Fruit fly (Drosophila melanogaster): ENCODE measurements around the gene p130CAS.
A peak's percentile ranks its signal among the peaks of the same experiment; 100 is the strongest.

The p130CAS gene

DNA sequence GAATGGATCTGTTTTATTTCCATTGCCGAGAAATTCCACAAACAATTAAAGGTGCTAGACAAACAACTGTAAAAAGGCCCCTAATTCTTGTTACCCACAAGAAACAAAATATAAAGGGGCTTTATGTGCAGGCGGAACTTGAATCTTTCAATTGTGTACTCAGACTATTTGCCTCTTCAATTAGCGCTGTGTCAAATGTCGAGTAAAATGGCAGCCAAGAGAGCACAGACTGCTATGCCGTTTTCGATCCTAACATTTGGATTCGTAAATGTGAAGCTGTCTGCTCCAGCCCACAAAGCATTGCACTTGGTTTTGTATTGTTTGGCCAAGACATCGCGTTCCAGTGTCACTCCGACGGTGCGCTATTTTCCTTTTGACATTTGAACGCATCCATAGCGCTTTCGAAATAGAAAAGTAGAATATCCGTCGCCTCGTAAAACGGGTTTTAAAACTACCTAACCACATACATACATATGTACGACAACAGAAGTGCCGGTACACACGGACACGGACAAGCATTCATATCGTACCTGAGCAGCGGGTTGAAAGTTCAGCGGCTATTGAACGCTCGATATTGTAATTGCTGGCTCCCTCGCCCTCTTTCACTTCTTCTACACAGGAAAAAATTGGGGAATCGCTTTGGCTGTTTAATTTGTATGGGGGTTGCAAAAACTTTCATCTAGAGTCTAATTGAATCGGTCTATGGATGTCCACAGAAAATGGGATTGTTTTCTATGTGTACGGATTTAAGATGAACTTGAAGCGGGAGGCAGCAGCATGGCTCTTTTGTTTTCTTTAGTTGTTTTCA is 13.5 kb downstream of the p130CAS start:
- TF ChIP-seq CG13894 (tag; optimal IDR thresholded peaks at IDR 0.05) (no peak), Atf6 (GFP tag; IDR thresholded peaks at IDR 0.05) (no peak), usp (GFP tag; optimal IDR thresholded peaks at IDR 0.05) (no peak), CG3995 (GFP tag; optimal IDR thresholded peaks at IDR 0.05) (no peak), CG8290 (GFP tag; optimal IDR thresholded peaks at IDR 0.05) (no peak), CG8290 (tag; optimal IDR thresholded peaks at IDR 0.05) (no peak), CG11695 (GFP tag; IDR thresholded peaks at IDR 0.05) (no peak), eyg (GFP tag; optimal IDR thresholded peaks at IDR 0.05) (no peak), unc-4 (GFP tag; IDR thresholded peaks at IDR 0.05; ENCODE audit: partially characterized antibody) (no peak), CG7357 (GFP tag; IDR thresholded peaks at IDR 0.05) (no peak), HmgZ (tag; optimal IDR thresholded peaks at IDR 0.05) (no peak), CG11247 (GFP tag; IDR thresholded peaks at IDR 0.05) (no peak), sna (GFP tag; IDR thresholded peaks at IDR 0.05; ENCODE audit: partially characterized antibody) (no peak), MBD-R2 (GFP tag; IDR thresholded peaks at IDR 0.05) (no peak), CG17612 (GFP tag; IDR thresholded peaks at IDR 0.05) (no peak), Six4 (GFP tag; optimal IDR thresholded peaks at IDR 0.05) (no peak), TFAM (GFP tag; optimal IDR thresholded peaks at IDR 0.05) (no peak), CG12104 (GFP tag; optimal IDR thresholded peaks at IDR 0.05) (no peak), CG3838 (GFP tag; optimal IDR thresholded peaks at IDR 0.05) (no peak), Neu2 (GFP tag; optimal IDR thresholded peaks at IDR 0.05; ENCODE audit: borderline replicate concordance) (no peak), CG6683 (GFP tag; optimal IDR thresholded peaks at IDR 0.05) (no peak), CG7372 (GFP tag; IDR thresholded peaks at IDR 0.05) (no peak), zfh1 (GFP tag; IDR thresholded peaks at IDR 0.05) (0 out of 3 replicates have a peak, but pooled peaks have one; percentile 40), CG31365 (tag; optimal IDR thresholded peaks at IDR 0.05) (no peak), CG17912 (GFP tag; optimal IDR thresholded peaks at IDR 0.05) (no peak), CG11398 (GFP tag; optimal IDR thresholded peaks at IDR 0.05) (no peak), aop (GFP tag; IDR thresholded peaks at IDR 0.05) (no peak), Pdp1 (GFP tag; optimal IDR thresholded peaks at IDR 0.05) (no peak), sug (tag; optimal IDR thresholded peaks at IDR 0.05) (no peak), CG12391 (tag; optimal IDR thresholded peaks at IDR 0.05) (peak; percentile 42), PHDP (tag; optimal IDR thresholded peaks at IDR 0.05) (no peak), pzg (GFP tag; optimal IDR thresholded peaks at IDR 0.05) (no peak), CG10979 (tag; optimal IDR thresholded peaks at IDR 0.05) (peak; percentile 60), CG11504 (tag; optimal IDR thresholded peaks at IDR 0.05) (no peak), Rx (GFP tag; IDR thresholded peaks at IDR 0.05) (no peak), CG16779 (GFP tag; IDR thresholded peaks at IDR 0.05) (no peak), CG3847 (GFP tag; IDR thresholded peaks at IDR 0.05) (no peak), Ptx1 (GFP tag; IDR thresholded peaks at IDR 0.05) (no peak), lab (GFP tag; optimal IDR thresholded peaks at IDR 0.05) (peak; percentile 52), run (tag; optimal IDR thresholded peaks at IDR 0.05) (no peak), Dip2 (GFP tag; IDR thresholded peaks at IDR 0.05) (no peak), eve (GFP tag; optimal IDR thresholded peaks at IDR 0.05) (no peak), CG6175 (GFP tag; IDR thresholded peaks at IDR 0.05) (no peak), Hr3 (GFP tag; optimal IDR thresholded peaks at IDR 0.05) (no peak), CG4360 (GFP tag; IDR thresholded peaks at IDR 0.05) (no peak), tna (GFP tag; IDR thresholded peaks at IDR 0.05; ENCODE audit: partially characterized antibody) (no peak), CG11456 (GFP tag; IDR thresholded peaks at IDR 0.05) (no peak), Xrp1 (GFP tag; IDR thresholded peaks at IDR 0.05) (peak; percentile 52), row (GFP tag; IDR thresholded peaks at IDR 0.05) (0 out of 3 replicates have a peak, but pooled peaks have one; percentile 24), slp2 (GFP tag; optimal IDR thresholded peaks at IDR 0.05) (peak; percentile 21), CG17359 (tag; optimal IDR thresholded peaks at IDR 0.05) (peak; percentile 3)

Measured in whole organism, embryonic.